Fruit fly (Drosophila melanogaster): ENCODE results near the gene mex1.

- TF ChIP-seq Mnt (GFP tag; optimal IDR thresholded peaks at IDR 0.05), result peak; percentile 55
- no peak for TF ChIP-seq ovo (GFP tag; optimal IDR thresholded peaks at IDR 0.05)
- TF ChIP-seq kay (GFP tag; ENCODE audit: borderline replicate concordance), result no peak
- peak; percentile 64 for TF ChIP-seq Hr96 (GFP tag; optimal IDR thresholded peaks at IDR 0.05)
- no peak for TF ChIP-seq cnc (optimal IDR thresholded peaks at IDR 0.05)
- no peak for TF ChIP-seq CG14711 (tag; optimal IDR thresholded peaks at IDR 0.05)
- peak; percentile 86 for TF ChIP-seq CG11617 (GFP tag; optimal IDR thresholded peaks at IDR 0.05)
- TF ChIP-seq pad (GFP tag; optimal IDR thresholded peaks at IDR 0.05), result peak; percentile 40
- peak; percentile 43 for TF ChIP-seq CG33017 (tag; optimal IDR thresholded peaks at IDR 0.05)
- TF ChIP-seq CG5204 (GFP tag; optimal IDR thresholded peaks at IDR 0.05), result peak; percentile 78
These were observed 15.2 kb upstream of the mex1 start for dm6 chr3L:15534274-15535227.
